Fruit fly (Drosophila melanogaster) whole organism, embryonic: ENCODE data around the gene Catsup.
A peak's percentile ranks its signal among the peaks of the same experiment; 100 is the strongest.

ENCODE experiments used
- Atf-2 ChIP-seq: fragments of 200-800 bp; sonication (Bioruptor generic); optimal IDR thresholded peaks from 2 replicates; lab custom pipeline; 2016; ENCODE audit warnings: missing biosample characterization, missing genetic modification characterization
- Atf3 ChIP-seq: fragments of 200-800 bp; sonication (Bioruptor generic); optimal IDR thresholded peaks from 3 replicates; lab custom pipeline; 2016; ENCODE audit warnings: missing biosample characterization, missing genetic modification characterization
- Bgb ChIP-seq: fragments of 200-800 bp; sonication (Bioruptor generic); IDR thresholded peaks from 2 replicates; pipeline ENCODE4 v1.3.6; 2022; ENCODE audit warnings: missing biosample characterization, missing genetic modification characterization; ENCODE audit not compliant: partially characterized antibody
- CG10959 ChIP-seq: fragments of 200-800 bp; sonication (Bioruptor generic); IDR thresholded peaks from 2 replicates; pipeline ENCODE4 v1.3.6; 2022; ENCODE audit warnings: missing biosample characterization, missing genetic modification characterization
- CG11504 ChIP-seq: fragments of 200-800 bp; sonication (Bioruptor generic); optimal IDR thresholded peaks from 3 replicates; lab custom pipeline; 2019; ENCODE audit warnings: missing biosample characterization, mild to moderate bottlenecking, missing genetic modification characterization, moderate library complexity
- CG11695 ChIP-seq: fragments of 200-800 bp; sonication (Bioruptor generic); IDR thresholded peaks from 3 replicates; pipeline ENCODE4 v1.3.6; 2022; ENCODE audit warnings: missing biosample characterization, missing genetic modification characterization
- CG13296 ChIP-seq: fragments of 200-800 bp; sonication (Bioruptor generic); optimal IDR thresholded peaks from 3 replicates; lab custom pipeline; 2018; ENCODE audit warnings: missing biosample characterization, mild to moderate bottlenecking, missing genetic modification characterization
- CG13775 ChIP-seq: fragments of 200-800 bp; sonication (Bioruptor generic); optimal IDR thresholded peaks from 3 replicates; lab custom pipeline; 2017; ENCODE audit warnings: missing biosample characterization, mild to moderate bottlenecking, missing genetic modification characterization
- CG1603 ChIP-seq: fragments of 200-800 bp; sonication (Bioruptor generic); optimal IDR thresholded peaks from 2 replicates; lab custom pipeline; 2019; ENCODE audit warnings: missing biosample characterization, mild to moderate bottlenecking, missing genetic modification characterization, moderate library complexity
- CG16779 ChIP-seq: fragments of 200-800 bp; sonication (Bioruptor generic); IDR thresholded peaks from 2 replicates; pipeline ENCODE4 v1.3.6; 2022; ENCODE audit warnings: missing biosample characterization, missing genetic modification characterization
- CG17328 ChIP-seq: fragments of 200-800 bp; sonication (Bioruptor generic); IDR thresholded peaks from 2 replicates; pipeline ENCODE4 v1.3.6; 2022; ENCODE audit warnings: missing biosample characterization, missing genetic modification characterization
- CG1832 ChIP-seq: fragments of 200-800 bp; sonication (Bioruptor generic); optimal IDR thresholded peaks from 2 replicates; lab custom pipeline; 2017; ENCODE audit warnings: missing biosample characterization, mild to moderate bottlenecking, missing genetic modification characterization, inconsistent platforms
- CG2199 ChIP-seq: fragments of 200-800 bp; sonication (Bioruptor generic); IDR thresholded peaks from 3 replicates; pipeline ENCODE4 v1.3.6; 2022; ENCODE audit warnings: missing biosample characterization, missing genetic modification characterization
- CG2712 ChIP-seq: fragments of 200-800 bp; optimal IDR thresholded peaks from 3 replicates; lab custom pipeline; 2019; ENCODE audit warnings: missing biosample characterization, mild to moderate bottlenecking, missing genetic modification characterization, moderate library complexity
- CG33557 ChIP-seq: fragments of 200-800 bp; sonication (Bioruptor generic); optimal IDR thresholded peaks from 2 replicates; lab custom pipeline; 2019; ENCODE audit warnings: missing biosample characterization, mild to moderate bottlenecking, missing genetic modification characterization, moderate library complexity
- CG3407 ChIP-seq: fragments of 200-800 bp; sonication (Bioruptor generic); optimal IDR thresholded peaks from 2 replicates; lab custom pipeline; 2018; ENCODE audit warnings: missing biosample characterization, mild to moderate bottlenecking, missing genetic modification characterization
- CG3838 ChIP-seq: fragments of 200-800 bp; sonication (Bioruptor generic); optimal IDR thresholded peaks from 3 replicates; lab custom pipeline; 2016; ENCODE audit warnings: missing biosample characterization, missing genetic modification characterization
- CG5953 ChIP-seq: fragments of 200-800 bp; sonication (Bioruptor generic); IDR thresholded peaks from 2 replicates; pipeline ENCODE4 v1.3.6; 2022; ENCODE audit warnings: missing biosample characterization, missing genetic modification characterization
- CG6175 ChIP-seq: fragments of 200-800 bp; sonication (Bioruptor generic); IDR thresholded peaks from 3 replicates; pipeline ENCODE4 v1.3.6; 2022; ENCODE audit warnings: missing biosample characterization, missing genetic modification characterization
- CG6272 ChIP-seq: fragments of 200-800 bp; sonication (Bioruptor generic); IDR thresholded peaks from 2 replicates; pipeline ENCODE4 v1.3.6; 2022; ENCODE audit warnings: missing biosample characterization, missing genetic modification characterization
- CG6654 ChIP-seq: fragments of 200-800 bp; sonication (Bioruptor generic); optimal IDR thresholded peaks from 2 replicates; lab custom pipeline; 2017; ENCODE audit warnings: missing biosample characterization, mild to moderate bottlenecking, missing genetic modification characterization
- CG6689 ChIP-seq: fragments of 200-800 bp; sonication (Bioruptor generic); IDR thresholded peaks from 2 replicates; pipeline ENCODE4 v1.3.6; 2022; ENCODE audit warnings: missing biosample characterization, missing genetic modification characterization
- CG8089 ChIP-seq: fragments of 200-800 bp; sonication (Bioruptor generic); optimal IDR thresholded peaks from 3 replicates; lab custom pipeline; 2016; ENCODE audit warnings: missing biosample characterization, missing genetic modification characterization
- CG9727 ChIP-seq: fragments of 200-800 bp; sonication (Bioruptor generic); optimal IDR thresholded peaks from 3 replicates; lab custom pipeline; 2017; ENCODE audit warnings: missing biosample characterization, mild to moderate bottlenecking, missing genetic modification characterization
- CTCF ChIP-seq: fragments of 200-800 bp; sonication (Bioruptor generic); optimal IDR thresholded peaks from 2 replicates; lab custom pipeline; 2017; ENCODE audit warnings: missing biosample characterization, mild to moderate bottlenecking, missing genetic modification characterization, moderate library complexity
- Dad ChIP-seq: fragments of 200-800 bp; sonication (Bioruptor generic); optimal IDR thresholded peaks from 3 replicates; lab custom pipeline; 2016; ENCODE audit warnings: missing biosample characterization, missing genetic modification characterization
- Dbx ChIP-seq: fragments of 200-800 bp; sonication (Bioruptor generic); IDR thresholded peaks from 3 replicates; pipeline ENCODE4 v1.3.6; 2022; ENCODE audit warnings: missing biosample characterization, missing genetic modification characterization
- Dref ChIP-seq: fragments of 200-800 bp; sonication (Bioruptor generic); IDR thresholded peaks from 2 replicates; pipeline ENCODE4 v1.3.6; 2022; ENCODE audit warnings: missing biosample characterization, missing genetic modification characterization
- Eip74EF ChIP-seq, 2 experiments: fragments of 200-800 bp in 1 of 2; fragments of >200 bp in 1 of 2; sonication (Bioruptor generic) in 1 of 2; optimal IDR thresholded peaks; 2 replicates each; lab custom pipeline; 2017 to 2019; ENCODE audit warnings: missing biosample characterization in 2 of 2, missing genetic modification characterization in 2 of 2, mild to moderate bottlenecking in 1 of 2, moderate library complexity in 1 of 2
- Fer2 ChIP-seq: fragments of 200-800 bp; sonication (Bioruptor generic); optimal IDR thresholded peaks from 2 replicates; lab custom pipeline; 2018; ENCODE audit warnings: missing biosample characterization, mild to moderate bottlenecking, missing genetic modification characterization, moderate library complexity
- H2.0 ChIP-seq: fragments of 200-800 bp; sonication (Bioruptor generic); IDR thresholded peaks from 2 replicates; pipeline ENCODE4 v1.3.6; 2022; ENCODE audit warnings: missing biosample characterization, missing genetic modification characterization
- HHEX ChIP-seq: fragments of 200-800 bp; sonication (Bioruptor generic); optimal IDR thresholded peaks from 3 replicates; lab custom pipeline; 2017; ENCODE audit warnings: missing biosample characterization, mild to moderate bottlenecking, missing genetic modification characterization, missing genetic modification reagents
- HLH3B ChIP-seq: fragments of 200-800 bp; sonication (Bioruptor generic); IDR thresholded peaks from 2 replicates; pipeline ENCODE4 v1.3.6; 2022; ENCODE audit warnings: missing biosample characterization, missing genetic modification characterization
- Hey ChIP-seq: fragments of 200-800 bp; sonication (Bioruptor generic); optimal IDR thresholded peaks from 3 replicates; lab custom pipeline; 2018; ENCODE audit warnings: missing biosample characterization, mild to moderate bottlenecking, missing genetic modification characterization
- Kr ChIP-seq: fragments of 200-800 bp; sonication (Bioruptor generic); optimal IDR thresholded peaks from 2 replicates; lab custom pipeline; 2017; ENCODE audit warnings: missing biosample characterization, mild to moderate bottlenecking, missing genetic modification characterization
- Lhr ChIP-seq: fragments of 200-800 bp; sonication (Bioruptor generic); optimal IDR thresholded peaks from 3 replicates; lab custom pipeline; 2017; ENCODE audit warnings: mild to moderate bottlenecking, missing biosample characterization, missing genetic modification reagents, missing genetic modification characterization
- Mad ChIP-seq: fragments of 200-800 bp; sonication (Bioruptor generic); optimal IDR thresholded peaks from 2 replicates; lab custom pipeline; 2016; ENCODE audit warnings: missing biosample characterization, missing genetic modification characterization
- TFAM ChIP-seq: fragments of 200-800 bp; sonication (Bioruptor generic); optimal IDR thresholded peaks from 2 replicates; lab custom pipeline; 2017; ENCODE audit warnings: missing biosample characterization, missing genetic modification characterization, inconsistent platforms
- Tbp ChIP-seq: fragments of >200 bp; optimal IDR thresholded peaks from 2 replicates; lab custom pipeline; 2018; ENCODE audit warnings: missing biosample characterization, missing genetic modification characterization
- Trl ChIP-seq, 3 experiments: fragments of >200 bp in 2 of 3; fragments of 200-800 bp in 1 of 3; sonication (Bioruptor generic) in 1 of 3; optimal IDR thresholded peaks; 2 replicates in 1 of 3; 3 replicates in 2 of 3; lab custom pipeline; 2016 to 2017; ENCODE audit warnings: missing biosample characterization in 1 of 3, missing genetic modification characterization in 1 of 3
- esg ChIP-seq: fragments of 200-800 bp; sonication (Bioruptor generic); conservative IDR thresholded peaks from 2 replicates; pipeline ENCODE4 v1.3.6; 2022; ENCODE audit warnings: missing biosample characterization, missing genetic modification characterization
- eve ChIP-seq, 2 experiments: fragments of >200 bp; optimal IDR thresholded peaks; 2 replicates each; lab custom pipeline; 2017; ENCODE audit warnings: missing biosample characterization in 2 of 2, missing genetic modification characterization in 2 of 2
- grau ChIP-seq: fragments of 200-800 bp; optimal IDR thresholded peaks from 3 replicates; lab custom pipeline; 2019; ENCODE audit warnings: missing biosample characterization, mild to moderate bottlenecking, missing genetic modification characterization, moderate library complexity
- hth ChIP-seq: fragments of >200 bp; optimal IDR thresholded peaks from 2 replicates; lab custom pipeline; 2017; ENCODE audit warnings: inconsistent platforms
- kah ChIP-seq: fragments of 200-800 bp; sonication (Bioruptor generic); optimal IDR thresholded peaks from 2 replicates; lab custom pipeline; 2018; ENCODE audit warnings: missing biosample characterization, mild to moderate bottlenecking, missing genetic modification characterization
- klu ChIP-seq: fragments of 200-800 bp; sonication (Bioruptor generic); IDR thresholded peaks from 2 replicates; pipeline ENCODE4 v1.3.6; 2022; ENCODE audit warnings: missing biosample characterization, missing genetic modification characterization
- lola ChIP-seq, 3 experiments: fragments of >200 bp in 2 of 3; fragments of 200-800 bp in 1 of 3; sonication (Bioruptor generic) in 1 of 3; optimal IDR thresholded peaks; 2 replicates each; lab custom pipeline; 2017 to 2019; ENCODE audit warnings: missing biosample characterization in 3 of 3, missing genetic modification characterization in 3 of 3, mild to moderate bottlenecking in 1 of 3, moderate library complexity in 1 of 3
- pita ChIP-seq: fragments of 200-800 bp; sonication (Bioruptor generic); optimal IDR thresholded peaks from 2 replicates; lab custom pipeline; 2017; ENCODE audit warnings: missing biosample characterization, mild to moderate bottlenecking, missing genetic modification characterization
- run ChIP-seq: fragments of 200-800 bp; sonication (Bioruptor generic); optimal IDR thresholded peaks from 3 replicates; lab custom pipeline; 2018; ENCODE audit warnings: missing biosample characterization, mild to moderate bottlenecking, missing genetic modification characterization
- sens ChIP-seq: fragments of 200-800 bp; sonication (Bioruptor generic); peaks from one replicate; lab custom pipeline; 2016; ENCODE audit warnings: missing biosample characterization, missing genetic modification characterization
- ssp ChIP-seq: fragments of 200-800 bp; sonication (Bioruptor generic); IDR thresholded peaks from 2 replicates; pipeline ENCODE4 v1.3.6; 2022; ENCODE audit warnings: missing biosample characterization, missing genetic modification characterization
- sug ChIP-seq: fragments of 200-800 bp; optimal IDR thresholded peaks from 2 replicates; lab custom pipeline; 2019; ENCODE audit warnings: missing biosample characterization, mild to moderate bottlenecking, missing genetic modification characterization, moderate library complexity

Catsup gene

dm6 chr2L:19002959-19003371 lies 38.7 kb upstream of the Catsup start, which contains the start of gene CG31793 (continued):
- TF ChIP-seq pita (GFP tag; lab: Kevin White, UChicago) (no peak), Hey (tag; lab: Kevin White, UChicago) (no peak), H2.0 (GFP tag; lab: Robert Waterston, UW) (0 out of 2 replicates have a peak, but pooled peaks have one; percentile 22), HHEX (GFP tag; lab: Kevin White, UChicago) (peak; percentile 26), eve (GFP tag; optimal IDR thresholded peaks at IDR 0.05; lab: Kevin White, UChicago) (no peak), HLH3B (GFP tag; lab: Robert Waterston, UW) (peak; percentile 25; the same call in 1 of the 2 replicates), CG6175 (GFP tag; lab: Robert Waterston, UW) (no peak), CG3407 (GFP tag; lab: Kevin White, UChicago) (no peak), Atf-2 (GFP tag; lab: Kevin White, UChicago) (no peak), CG5953 (GFP tag; lab: Robert Waterston, UW) (no peak), Kr (GFP tag; lab: Kevin White, UChicago) (no peak), kah (GFP tag; lab: Kevin White, UChicago) (no peak), CG6689 (peak; percentile 39; the same call in 1 of the 2 replicates), Eip74EF (GFP tag; optimal IDR thresholded peaks at IDR 0.05; lab: Kevin White, UChicago) (no peak), Lhr (no peak), CG9727 (peak; percentile 51), CG8089 (GFP tag; lab: Kevin White, UChicago) (no peak), CG13296 (peak; percentile 76), CG6272 (GFP tag; lab: Robert Waterston, UW) (no peak), CG33557 (GFP tag; lab: Kevin White, UChicago) (no peak), CG1603 (tag; lab: Kevin White, UChicago) (no peak), CG2712 (tag; lab: Kevin White, UChicago) (peak; percentile 62), Dbx (GFP tag; lab: Robert Waterston, UW) (peak; percentile 64; the same call in 2 of the 3 replicates), grau (peak; percentile 72), CG6654 (GFP tag; lab: Kevin White, UChicago) (no peak), TFAM (GFP tag; lab: Kevin White, UChicago) (no peak), CG16779 (GFP tag; lab: Robert Waterston, UW) (peak; percentile 3; the same call in 1 of the 2 replicates), CG10959 (no peak), Dref (GFP tag; lab: Robert Waterston, UW) (no peak), Atf3 (GFP tag; lab: Kevin White, UChicago) (no peak), CG3838 (GFP tag; lab: Kevin White, UChicago) (no peak), CG13775 (GFP tag; lab: Kevin White, UChicago) (peak; percentile 46), klu (GFP tag; lab: Robert Waterston, UW) (no peak), hth (no peak), ssp (GFP tag; lab: Robert Waterston, UW) (no peak), lola (GFP tag; optimal IDR thresholded peaks at IDR 0.05; lab: Kevin White, UChicago) (no peak), CTCF (GFP tag; lab: Kevin White, UChicago) (no peak), Trl (optimal IDR thresholded peaks at IDR 0.05; lab: Kevin White, UChicago) (no peak), Trl (GFP tag; optimal IDR thresholded peaks at IDR 0.05; lab: Kevin White, UChicago) (no peak), esg (no peak), CG11695 (GFP tag; lab: Robert Waterston, UW) (peak; percentile 68; the same call in 2 of the 3 replicates), CG1832 (GFP tag; lab: Kevin White, UChicago) (no peak), CG2199 (GFP tag; lab: Robert Waterston, UW) (no peak), sug (tag; lab: Kevin White, UChicago) (peak; percentile 68), Fer2 (no peak), Tbp (GFP tag; lab: Kevin White, UChicago) (no peak), Mad (GFP tag; lab: Kevin White, UChicago) (no peak), sens (GFP tag; lab: Kevin White, UChicago) (peak; percentile 66), Bgb (no peak), Dad (GFP tag; lab: Kevin White, UChicago) (no peak), CG17328 (GFP tag; lab: Robert Waterston, UW) (no peak), run (tag; lab: Kevin White, UChicago) (no peak), CG11504 (tag; lab: Kevin White, UChicago) (peak; percentile 68)
